Worm (Caenorhabditis elegans) whole organism, young adult: ENCODE data around the gene dnj-17.

Experiments
- B0035.1 ChIP-seq: sonication (generic microtip); optimal IDR thresholded peaks from 2 replicates; lab custom pipeline; 2016; ENCODE audit warnings: missing genetic modification characterization, mild to moderate bottlenecking, missing compliant biosample characterization, missing genotype, missing genetic modification reagents
- C06A6.2 ChIP-seq: fragments of 200-800 bp; sonication (Bioruptor generic); conservative IDR thresholded peaks from 2 replicates; pipeline ENCODE4 v1.3.6; 2022; ENCODE audit warnings: missing genetic modification characterization, missing compliant biosample characterization
- F55B11.4 ChIP-seq: sonication (generic microtip); optimal IDR thresholded peaks from 2 replicates; lab custom pipeline; 2016; ENCODE audit warnings: missing compliant biosample characterization, missing genetic modification characterization, borderline replicate concordance; ENCODE audit not compliant: insufficient read depth
- F57A8.1 ChIP-seq: fragments of 200-800 bp; sonication (Bioruptor generic); optimal IDR thresholded peaks from 2 replicates; lab custom pipeline; 2018; ENCODE audit warnings: mild to moderate bottlenecking, missing genetic modification characterization, moderate library complexity, missing compliant biosample characterization
- K11D2.4 ChIP-seq: fragments of 200-800 bp; sonication (Bioruptor generic); IDR thresholded peaks from 2 replicates; pipeline ENCODE4 v1.3.6; 2022; ENCODE audit warnings: missing genetic modification reagents, missing genetic modification characterization, missing compliant biosample characterization
- K12H6.12 ChIP-seq: fragments of 200-800 bp; sonication (Bioruptor generic); optimal IDR thresholded peaks from 2 replicates; lab custom pipeline; 2018; ENCODE audit warnings: mild to moderate bottlenecking, missing genetic modification characterization, missing compliant biosample characterization
- T26A5.8 ChIP-seq: sonication (generic microtip); optimal IDR thresholded peaks from 2 replicates; lab custom pipeline; 2016; ENCODE audit warnings: missing genetic modification characterization, missing compliant biosample characterization
- Y53F4B.3 ChIP-seq: fragments of 200-800 bp; sonication (Bioruptor generic); IDR thresholded peaks from 2 replicates; pipeline ENCODE4 v1.3.6; 2022; ENCODE audit warnings: missing genetic modification reagents, missing genetic modification characterization, missing compliant biosample characterization
- Y53G8AR.9 ChIP-seq: fragments of 200-800 bp; sonication (Bioruptor generic); conservative IDR thresholded peaks from 2 replicates; pipeline ENCODE4 v1.3.6; 2022; ENCODE audit warnings: missing genetic modification reagents, missing genetic modification characterization, missing compliant biosample characterization
- Y79H2A.3 ChIP-seq: fragments of 200-800 bp; sonication (Bioruptor generic); conservative IDR thresholded peaks from 2 replicates; pipeline ENCODE4 v1.3.6; 2022; ENCODE audit warnings: missing genetic modification reagents, missing genetic modification characterization, missing compliant biosample characterization
- akir-1 ChIP-seq: fragments of 200-800 bp; sonication (Bioruptor generic); optimal IDR thresholded peaks from 2 replicates; lab custom pipeline; 2018; ENCODE audit warnings: mild to moderate bottlenecking, missing genetic modification characterization, moderate library complexity, missing compliant biosample characterization
- ama-1 ChIP-seq, 3 experiments: fragments of 150-350 bp in 1 of 3; sonication (generic microtip) in 2 of 3; optimal IDR thresholded peaks; 2 replicates each; lab custom pipeline; 2014 to 2018; ENCODE audit warnings: missing biosample characterization in 2 of 3, missing genetic modification characterization in 2 of 3, missing genetic modification reagents in 2 of 3
- aptf-3 ChIP-seq: fragments of 200-800 bp; sonication (Bioruptor generic); IDR thresholded peaks from 2 replicates; pipeline ENCODE4 v1.3.6; 2022; ENCODE audit warnings: missing genetic modification characterization, missing compliant biosample characterization
- attf-6 ChIP-seq: fragments of 200-800 bp; sonication (Bioruptor generic); IDR thresholded peaks from 2 replicates; pipeline ENCODE4 v1.3.6; 2022; ENCODE audit warnings: missing genetic modification reagents, missing genetic modification characterization, missing compliant biosample characterization
- bed-2 ChIP-seq: fragments of 200-800 bp; sonication (Bioruptor generic); IDR thresholded peaks from 2 replicates; pipeline ENCODE4 v1.3.6; 2022; ENCODE audit warnings: missing genetic modification reagents, missing genetic modification characterization, missing compliant biosample characterization
- cebp-1 ChIP-seq, 2 experiments: fragments of 200-800 bp in 1 of 2; sonication (Bioruptor generic) in 1 of 2; sonication (generic microtip) in 1 of 2; IDR thresholded peaks in 1 of 2; optimal IDR thresholded peaks in 1 of 2; 2 replicates each; pipeline versions ENCODE4 v1.3.6 to Lab custom; 2017 to 2022; ENCODE audit warnings: missing compliant biosample characterization in 2 of 2, missing genetic modification characterization in 2 of 2, mild to moderate bottlenecking in 1 of 2, missing genetic modification reagents in 1 of 2, moderate library complexity in 1 of 2
- cebp-2 ChIP-seq: fragments of 200-800 bp; sonication (Bioruptor generic); IDR thresholded peaks from 2 replicates; pipeline ENCODE4 v1.3.6; 2022; ENCODE audit warnings: missing genetic modification characterization, missing compliant biosample characterization
- ceh-27 ChIP-seq: fragments of 200-800 bp; sonication (Bioruptor generic); optimal IDR thresholded peaks from 2 replicates; lab custom pipeline; 2018; ENCODE audit warnings: mild to moderate bottlenecking, missing genetic modification characterization, moderate library complexity, missing compliant biosample characterization
- ceh-40 ChIP-seq: fragments of 200-800 bp; sonication (Bioruptor generic); IDR thresholded peaks from 2 replicates; pipeline ENCODE4 v1.3.6; 2022; ENCODE audit warnings: missing genetic modification characterization, missing compliant biosample characterization
- ceh-79 ChIP-seq: sonication (generic microtip); optimal IDR thresholded peaks from 2 replicates; lab custom pipeline; 2017; ENCODE audit warnings: mild to moderate bottlenecking, missing genetic modification characterization, missing compliant biosample characterization
- efl-1 ChIP-seq: fragments of 150-350 bp; optimal IDR thresholded peaks from 2 replicates; lab custom pipeline; 2014; ENCODE audit warnings: missing biosample characterization, missing genetic modification reagents, missing genetic modification characterization
- egl-44 ChIP-seq: fragments of 200-800 bp; sonication (Bioruptor generic); IDR thresholded peaks from 2 replicates; pipeline ENCODE4 v1.3.6; 2022; ENCODE audit warnings: missing genetic modification reagents, missing genetic modification characterization, missing compliant biosample characterization
- fkh-3 ChIP-seq: sonication (generic microtip); optimal IDR thresholded peaks from 2 replicates; lab custom pipeline; 2016; ENCODE audit warnings: mild to moderate bottlenecking, missing genetic modification characterization, missing compliant biosample characterization
- gei-17 ChIP-seq: fragments of 200-800 bp; sonication (Bioruptor generic); optimal IDR thresholded peaks from 2 replicates; lab custom pipeline; 2018; ENCODE audit warnings: mild to moderate bottlenecking, missing genetic modification characterization, missing compliant biosample characterization
- hlh-12 ChIP-seq: sonication (generic microtip); optimal IDR thresholded peaks from 2 replicates; lab custom pipeline; 2016; ENCODE audit warnings: missing genetic modification characterization, missing compliant biosample characterization
- hmg-1.2 ChIP-seq: fragments of 200-800 bp; sonication (Bioruptor generic); IDR thresholded peaks from 2 replicates; pipeline ENCODE4 v1.3.6; 2022; ENCODE audit warnings: missing genetic modification reagents, missing genetic modification characterization, missing compliant biosample characterization
- hrde-1 ChIP-seq: sonication (generic microtip); optimal IDR thresholded peaks from 2 replicates; lab custom pipeline; 2016; ENCODE audit warnings: missing genetic modification characterization, mild to moderate bottlenecking, missing compliant biosample characterization, moderate library complexity, missing genotype, missing genetic modification reagents, borderline replicate concordance
- lin-40 ChIP-seq: sonication (generic microtip); optimal IDR thresholded peaks from 2 replicates; lab custom pipeline; 2016; ENCODE audit warnings: missing genetic modification characterization, mild to moderate bottlenecking, missing compliant biosample characterization, missing genotype, missing genetic modification reagents
- lsl-1 ChIP-seq: fragments of 200-800 bp; sonication (Bioruptor generic); optimal IDR thresholded peaks from 2 replicates; lab custom pipeline; 2018; ENCODE audit warnings: mild to moderate bottlenecking, missing genetic modification characterization, moderate library complexity, missing compliant biosample characterization
- lsy-27 ChIP-seq: sonication (generic microtip); optimal IDR thresholded peaks from 2 replicates; lab custom pipeline; 2017; ENCODE audit warnings: missing genetic modification characterization, mild to moderate bottlenecking, missing compliant biosample characterization, antibody characterized with exemption, missing genotype, borderline replicate concordance; ENCODE audit not compliant: insufficient read depth
- madf-10 ChIP-seq: sonication (generic microtip); optimal IDR thresholded peaks from 2 replicates; lab custom pipeline; 2016; ENCODE audit warnings: mild to moderate bottlenecking, missing genetic modification characterization, missing compliant biosample characterization
- madf-3 ChIP-seq: fragments of 200-800 bp; sonication (Bioruptor generic); IDR thresholded peaks from 2 replicates; pipeline ENCODE4 v1.3.6; 2022; ENCODE audit warnings: missing genetic modification reagents, missing genetic modification characterization, missing compliant biosample characterization
- mxl-1 ChIP-seq: sonication (generic microtip); optimal IDR thresholded peaks from 2 replicates; lab custom pipeline; 2016; ENCODE audit warnings: missing genetic modification characterization, missing compliant biosample characterization
- nfya-1 ChIP-seq: sonication (generic microtip); optimal IDR thresholded peaks from 2 replicates; lab custom pipeline; 2017; ENCODE audit warnings: antibody characterized with exemption, missing compliant biosample characterization, missing genetic modification characterization, borderline replicate concordance; ENCODE audit not compliant: insufficient read depth
- nfyb-1 ChIP-seq: fragments of 200-800 bp; sonication (Bioruptor generic); IDR thresholded peaks from 2 replicates; pipeline ENCODE4 v1.3.6; 2022; ENCODE audit warnings: missing genetic modification reagents, missing genetic modification characterization, missing compliant biosample characterization
- rec-8 ChIP-seq, 2 experiments: sonication (generic microtip); optimal IDR thresholded peaks; 2 replicates each; lab custom pipeline; 2016; ENCODE audit warnings: mild to moderate bottlenecking in 2 of 2, missing genetic modification characterization in 2 of 2, missing genetic modification reagents in 2 of 2, missing genotype in 2 of 2, missing biosample characterization in 1 of 2, missing compliant biosample characterization in 1 of 2, moderate library complexity in 1 of 2
- sea-2 ChIP-seq: fragments of 200-800 bp; sonication (Bioruptor generic); IDR thresholded peaks from 2 replicates; pipeline ENCODE4 v1.3.6; 2022; ENCODE audit warnings: missing genetic modification characterization, missing compliant biosample characterization
- snpc-1.1 ChIP-seq: sonication (generic microtip); optimal IDR thresholded peaks from 2 replicates; lab custom pipeline; 2017; ENCODE audit warnings: missing genetic modification characterization, mild to moderate bottlenecking, missing compliant biosample characterization, antibody characterized with exemption, moderate library complexity, missing genotype, missing genetic modification reagents; ENCODE audit not compliant: insufficient read depth
- snpc-3.4 ChIP-seq: sonication (generic microtip); optimal IDR thresholded peaks from 2 replicates; lab custom pipeline; 2017; ENCODE audit warnings: missing genetic modification characterization, mild to moderate bottlenecking, missing compliant biosample characterization, antibody characterized with exemption, moderate library complexity, missing genotype, missing genetic modification reagents
- snpc-4 ChIP-seq, 5 experiments: fragments of 150-350 bp in 1 of 5; sonication (generic microtip) in 4 of 5; optimal IDR thresholded peaks; 2 replicates each; lab custom pipeline; 2014 to 2018; ENCODE audit warnings: missing genetic modification characterization in 5 of 5, missing biosample characterization in 3 of 5, antibody characterized with exemption in 2 of 5, mild to moderate bottlenecking in 2 of 5, missing compliant biosample characterization in 2 of 5, missing genotype in 2 of 5, moderate library complexity in 2 of 5, missing genetic modification reagents in 1 of 5
- tbx-9 ChIP-seq: sonication (generic microtip); optimal IDR thresholded peaks from 2 replicates; lab custom pipeline; 2016; ENCODE audit warnings: borderline replicate concordance, missing genetic modification characterization, inconsistent platforms, missing compliant biosample characterization
- unc-130 ChIP-seq: sonication (generic microtip); optimal IDR thresholded peaks from 2 replicates; lab custom pipeline; 2016; ENCODE audit warnings: missing genetic modification reagents, missing genetic modification characterization, missing compliant biosample characterization
- zfh-2 ChIP-seq: fragments of 200-800 bp; sonication (Bioruptor generic); conservative IDR thresholded peaks from 2 replicates; pipeline ENCODE4 v1.3.6; 2022; ENCODE audit warnings: missing genetic modification reagents, missing genetic modification characterization, missing compliant biosample characterization
- ztf-22 ChIP-seq: fragments of 200-800 bp; sonication (Bioruptor generic); optimal IDR thresholded peaks from 2 replicates; lab custom pipeline; 2018; ENCODE audit warnings: mild to moderate bottlenecking, missing genetic modification characterization, moderate library complexity, missing compliant biosample characterization
- ztf-3 ChIP-seq: fragments of 200-800 bp; sonication (Bioruptor generic); optimal IDR thresholded peaks from 2 replicates; lab custom pipeline; 2018; ENCODE audit warnings: mild to moderate bottlenecking, missing genetic modification characterization, missing compliant biosample characterization

The dnj-17 gene

DNA sequence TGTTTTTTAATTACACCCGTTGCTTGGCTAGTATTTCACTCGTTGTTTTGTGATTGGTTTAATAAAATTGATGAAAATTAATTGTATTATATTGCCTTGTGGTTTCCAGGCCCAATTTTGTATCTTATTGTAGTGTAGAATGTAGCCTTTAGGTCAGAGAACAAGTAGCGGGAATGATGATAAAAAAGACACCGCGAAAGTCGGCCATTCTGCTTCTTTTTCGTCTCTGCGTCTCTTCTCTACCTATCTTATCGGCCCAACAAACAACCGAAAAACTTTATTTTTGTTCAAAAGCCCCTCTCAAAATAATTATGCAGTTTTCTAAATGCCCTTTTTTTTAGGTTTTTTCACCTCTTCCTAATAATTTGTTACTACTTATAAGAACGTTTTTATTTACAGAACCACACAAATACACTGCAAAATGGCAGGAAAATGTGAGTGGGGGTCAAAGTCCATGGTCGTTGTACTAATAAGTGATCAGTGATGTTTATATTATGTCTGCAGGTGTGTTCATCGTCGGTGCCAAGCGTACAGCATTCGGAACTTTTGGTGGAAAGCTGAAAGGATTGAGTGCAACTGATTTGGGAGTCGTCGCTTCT lies 48.5 kb downstream of the dnj-17 start, which contains the start of gene acaa-2:
acaa-2 (plus strand) TSS at position 400 of the 599 bp plus-strand sequence.
- TF ChIP-seq T26A5.8, result no peak
- TF ChIP-seq ztf-3, result no peak
- TF ChIP-seq aptf-3, result no peak
- TF ChIP-seq lsl-1, result peak; percentile 24
- TF ChIP-seq hlh-12 (tag; lab: Kevin White, UChicago), result no peak
- TF ChIP-seq egl-44 (GFP tag; lab: Robert Waterston, UW), result no peak
- no peak for TF ChIP-seq hrde-1 (tag; lab: Kevin White, UChicago)
- TF ChIP-seq nfyb-1 (GFP tag; lab: Robert Waterston, UW), result no peak
- no peak for TF ChIP-seq sea-2 (GFP tag; lab: Robert Waterston, UW)
- no peak for TF ChIP-seq zfh-2
- TF ChIP-seq efl-1, result peak; percentile 54
- 0 out of 2 replicates have a peak, but pooled peaks have one; percentile 18 for TF ChIP-seq cebp-2
- TF ChIP-seq bed-2 (GFP tag; lab: Robert Waterston, UW), result no peak
- no peak for TF ChIP-seq cebp-1 (GFP tag; IDR thresholded peaks at IDR 0.05; lab: Robert Waterston, UW)
- peak; percentile 15 for TF ChIP-seq cebp-1 (tag; optimal IDR thresholded peaks at IDR 0.05; lab: Kevin White, UChicago)
- no peak for TF ChIP-seq snpc-1.1
- TF ChIP-seq ztf-22 (GFP tag; lab: Kevin White, UChicago), result no peak
- TF ChIP-seq ama-1 (optimal IDR thresholded peaks at IDR 0.05; lab: Kevin White, UChicago), result no peak
- TF ChIP-seq ama-1 (GFP tag; optimal IDR thresholded peaks at IDR 0.05; lab: Kevin White, UChicago), result no peak
- TF ChIP-seq C06A6.2, result no peak
- TF ChIP-seq hmg-1.2, result peak; percentile 26; the same call in 1 of the 2 replicates
- no peak for TF ChIP-seq Y53G8AR.9
- TF ChIP-seq tbx-9 (tag; lab: Kevin White, UChicago), result no peak
- no peak for TF ChIP-seq gei-17
- no peak for TF ChIP-seq mxl-1
- TF ChIP-seq fkh-3 (tag; lab: Kevin White, UChicago), result no peak
- no peak for TF ChIP-seq ceh-79 (tag; lab: Kevin White, UChicago)
- TF ChIP-seq Y79H2A.3 (GFP tag; lab: Robert Waterston, UW), result no peak
- no peak for TF ChIP-seq unc-130 (GFP tag; lab: Kevin White, UChicago)
- TF ChIP-seq akir-1 (GFP tag; lab: Kevin White, UChicago), result no peak
- TF ChIP-seq B0035.1 (tag; lab: Kevin White, UChicago), result no peak
- TF ChIP-seq Y53F4B.3 (GFP tag; lab: Robert Waterston, UW), result no peak
- TF ChIP-seq lsy-27 (tag; lab: Kevin White, UChicago), result no peak
- no peak for TF ChIP-seq madf-10 (tag; lab: Kevin White, UChicago)
- no peak for TF ChIP-seq K12H6.12
- no peak for TF ChIP-seq attf-6 (GFP tag; lab: Robert Waterston, UW)
- TF ChIP-seq snpc-3.4 (tag; lab: Kevin White, UChicago), result peak; percentile 41
- TF ChIP-seq rec-8 (tag; optimal IDR thresholded peaks at IDR 0.05; lab: Kevin White, UChicago), result no peak
- TF ChIP-seq F55B11.4 (tag; lab: Kevin White, UChicago), result no peak
- TF ChIP-seq lin-40 (tag; lab: Kevin White, UChicago), result peak; percentile 12
- no peak for TF ChIP-seq nfya-1 (tag; lab: Kevin White, UChicago)
- TF ChIP-seq ceh-40, result 0 out of 2 replicates have a peak, but pooled peaks have one; percentile 7
- no peak for TF ChIP-seq snpc-4 (GFP tag; optimal IDR thresholded peaks at IDR 0.05; lab: Kevin White, UChicago)
- peak in 2 of 4 experiments; percentile 13 to 18 for TF ChIP-seq snpc-4 (tag; optimal IDR thresholded peaks at IDR 0.05; lab: Kevin White, UChicago)
- no peak for TF ChIP-seq ceh-27 (GFP tag; lab: Kevin White, UChicago)
- no peak for TF ChIP-seq K11D2.4 (GFP tag; lab: Robert Waterston, UW)
- TF ChIP-seq F57A8.1 (GFP tag; lab: Kevin White, UChicago), result no peak
- TF ChIP-seq madf-3 (GFP tag; lab: Robert Waterston, UW), result no peak
